Fruit fly (Drosophila melanogaster) whole organism, embryonic: ENCODE data around the gene CG43672.

Experiments
- CG10274 ChIP-seq: fragments of 200-800 bp; sonication (Bioruptor generic); optimal IDR thresholded peaks from 3 replicates; lab custom pipeline; 2017; ENCODE audit warnings: missing biosample characterization, mild to moderate bottlenecking, missing genetic modification characterization
- CG11560 ChIP-seq: fragments of 200-800 bp; sonication (Bioruptor generic); IDR thresholded peaks from 3 replicates; pipeline ENCODE4 v1.3.6; 2022; ENCODE audit warnings: missing biosample characterization, missing genetic modification characterization
- CG12104 ChIP-seq: fragments of 200-800 bp; sonication (Bioruptor generic); optimal IDR thresholded peaks from 3 replicates; lab custom pipeline; 2016; ENCODE audit warnings: missing biosample characterization, missing genetic modification characterization
- CG12659 ChIP-seq: fragments of 200-800 bp; sonication (Bioruptor generic); optimal IDR thresholded peaks from 3 replicates; lab custom pipeline; 2017; ENCODE audit warnings: mild to moderate bottlenecking, missing biosample characterization, missing genetic modification reagents, missing genetic modification characterization
- CG13424 ChIP-seq: fragments of 200-800 bp; sonication (Bioruptor generic); optimal IDR thresholded peaks from 2 replicates; lab custom pipeline; 2019; ENCODE audit warnings: missing biosample characterization, mild to moderate bottlenecking, missing genetic modification characterization, moderate library complexity
- CG13624 ChIP-seq: fragments of 200-800 bp; sonication (Bioruptor generic); optimal IDR thresholded peaks from 2 replicates; lab custom pipeline; 2016; ENCODE audit warnings: missing biosample characterization, missing genetic modification characterization
- CG1603 ChIP-seq: fragments of 200-800 bp; sonication (Bioruptor generic); optimal IDR thresholded peaks from 2 replicates; lab custom pipeline; 2019; ENCODE audit warnings: missing biosample characterization, mild to moderate bottlenecking, missing genetic modification characterization, moderate library complexity
- CG1647 ChIP-seq: fragments of 200-800 bp; sonication (Bioruptor generic); optimal IDR thresholded peaks from 3 replicates; lab custom pipeline; 2016; ENCODE audit warnings: missing biosample characterization, missing genetic modification characterization
- CG17359 ChIP-seq: fragments of 200-800 bp; sonication (Bioruptor generic); optimal IDR thresholded peaks from 3 replicates; lab custom pipeline; 2018; ENCODE audit warnings: missing biosample characterization, mild to moderate bottlenecking, missing genetic modification characterization, moderate library complexity
- CG2120 ChIP-seq: fragments of 200-800 bp; sonication (Bioruptor generic); optimal IDR thresholded peaks from 3 replicates; lab custom pipeline; 2016; ENCODE audit warnings: missing biosample characterization, missing genetic modification characterization
- CG30403 ChIP-seq: fragments of 200-800 bp; sonication (Bioruptor generic); optimal IDR thresholded peaks from 3 replicates; lab custom pipeline; 2016; ENCODE audit warnings: missing biosample characterization, missing genetic modification characterization
- CG31365 ChIP-seq: fragments of 200-800 bp; sonication (Bioruptor generic); optimal IDR thresholded peaks from 2 replicates; lab custom pipeline; 2018; ENCODE audit warnings: missing biosample characterization, mild to moderate bottlenecking, missing genetic modification characterization
- CG31441 ChIP-seq: fragments of 200-800 bp; sonication (Bioruptor generic); IDR thresholded peaks from 2 replicates; pipeline ENCODE4 v1.3.6; 2022; ENCODE audit warnings: missing biosample characterization, missing genetic modification characterization
- CG33557 ChIP-seq: fragments of 200-800 bp; sonication (Bioruptor generic); optimal IDR thresholded peaks from 2 replicates; lab custom pipeline; 2019; ENCODE audit warnings: missing biosample characterization, mild to moderate bottlenecking, missing genetic modification characterization, moderate library complexity
- CG4328 ChIP-seq: fragments of 200-800 bp; sonication (Bioruptor generic); optimal IDR thresholded peaks from 3 replicates; lab custom pipeline; 2017; ENCODE audit warnings: missing biosample characterization, missing genetic modification reagents, missing genetic modification characterization
- CG4820 ChIP-seq: fragments of 200-800 bp; sonication (Bioruptor generic); optimal IDR thresholded peaks from 3 replicates; lab custom pipeline; 2016; ENCODE audit warnings: missing biosample characterization, missing genetic modification characterization
- CG6791 ChIP-seq: fragments of 200-800 bp; sonication (Bioruptor generic); IDR thresholded peaks from 3 replicates; pipeline ENCODE4 v1.3.6; 2022; ENCODE audit warnings: missing biosample characterization, missing genetic modification characterization; ENCODE audit not compliant: partially characterized antibody
- CG7839 ChIP-seq: fragments of 200-800 bp; sonication (Bioruptor generic); optimal IDR thresholded peaks from 3 replicates; lab custom pipeline; 2018; ENCODE audit warnings: missing biosample characterization, mild to moderate bottlenecking, missing genetic modification characterization, moderate library complexity
- CG8290 ChIP-seq, 3 experiments: fragments of 200-800 bp; sonication (Bioruptor generic); optimal IDR thresholded peaks; 2 replicates each; lab custom pipeline; 2016 to 2019; ENCODE audit warnings: missing biosample characterization in 3 of 3, missing genetic modification characterization in 3 of 3, mild to moderate bottlenecking in 2 of 3, moderate library complexity in 1 of 3
- CG8359 ChIP-seq: fragments of 200-800 bp; sonication (Bioruptor generic); optimal IDR thresholded peaks from 2 replicates; lab custom pipeline; 2017; ENCODE audit warnings: missing biosample characterization, mild to moderate bottlenecking, missing genetic modification characterization, borderline replicate concordance
- CG8944 ChIP-seq: fragments of 200-800 bp; sonication (Bioruptor generic); optimal IDR thresholded peaks from 3 replicates; lab custom pipeline; 2016; ENCODE audit warnings: missing biosample characterization, missing genetic modification characterization
- CG9215 ChIP-seq: fragments of 200-800 bp; sonication (Bioruptor generic); IDR thresholded peaks from 2 replicates; pipeline ENCODE4 v1.3.6; 2022; ENCODE audit warnings: missing biosample characterization, missing genetic modification characterization
- CkIIα-i1 ChIP-seq: fragments of 200-800 bp; sonication (Bioruptor generic); IDR thresholded peaks from 2 replicates; pipeline ENCODE4 v1.3.6; 2022; ENCODE audit warnings: missing biosample characterization, missing genetic modification characterization
- Dbx ChIP-seq: fragments of 200-800 bp; sonication (Bioruptor generic); IDR thresholded peaks from 3 replicates; pipeline ENCODE4 v1.3.6; 2022; ENCODE audit warnings: missing biosample characterization, missing genetic modification characterization
- Dip2 ChIP-seq: fragments of 200-800 bp; sonication (Bioruptor generic); IDR thresholded peaks from 2 replicates; pipeline ENCODE4 v1.3.6; 2022; ENCODE audit warnings: missing biosample characterization, missing genetic modification characterization
- Elba2 ChIP-seq: fragments of 200-800 bp; sonication (Bioruptor generic); optimal IDR thresholded peaks from 3 replicates; lab custom pipeline; 2016; ENCODE audit warnings: missing biosample characterization, missing genetic modification characterization
- H2.0 ChIP-seq: fragments of 200-800 bp; sonication (Bioruptor generic); IDR thresholded peaks from 2 replicates; pipeline ENCODE4 v1.3.6; 2022; ENCODE audit warnings: missing biosample characterization, missing genetic modification characterization
- NC2β ChIP-seq: fragments of 200-800 bp; sonication (Bioruptor generic); optimal IDR thresholded peaks from 2 replicates; lab custom pipeline; 2016; ENCODE audit warnings: missing biosample characterization, missing genetic modification characterization
- Nf-YB ChIP-seq: fragments of 200-800 bp; sonication (Bioruptor generic); optimal IDR thresholded peaks from 3 replicates; lab custom pipeline; 2019; ENCODE audit warnings: missing biosample characterization, mild to moderate bottlenecking, missing genetic modification characterization, moderate library complexity
- Oaz ChIP-seq: fragments of 200-800 bp; sonication (Bioruptor generic); IDR thresholded peaks from 2 replicates; pipeline ENCODE4 v1.3.6; 2022; ENCODE audit warnings: missing biosample characterization, missing genetic modification characterization
- Oli ChIP-seq: fragments of 200-800 bp; sonication (Bioruptor generic); optimal IDR thresholded peaks from 2 replicates; lab custom pipeline; 2018; ENCODE audit warnings: missing biosample characterization, mild to moderate bottlenecking, missing genetic modification characterization, moderate library complexity
- PHDP ChIP-seq: fragments of 200-800 bp; sonication (Bioruptor generic); optimal IDR thresholded peaks from 3 replicates; lab custom pipeline; 2018; ENCODE audit warnings: missing biosample characterization, mild to moderate bottlenecking, missing genetic modification characterization, moderate library complexity
- ase ChIP-seq: fragments of 200-800 bp; sonication (Bioruptor generic); IDR thresholded peaks from 3 replicates; pipeline ENCODE4 v1.3.6; 2022; ENCODE audit warnings: missing biosample characterization, missing genetic modification characterization
- bab2 ChIP-seq: fragments of 200-800 bp; sonication (Bioruptor generic); optimal IDR thresholded peaks from 2 replicates; lab custom pipeline; 2016; ENCODE audit warnings: missing biosample characterization, missing genetic modification characterization
- cato ChIP-seq: fragments of 200-800 bp; sonication (Bioruptor generic); optimal IDR thresholded peaks from 2 replicates; lab custom pipeline; 2016; ENCODE audit warnings: missing biosample characterization, missing genetic modification characterization, borderline replicate concordance
- crc ChIP-seq: fragments of 200-800 bp; sonication (Bioruptor generic); optimal IDR thresholded peaks from 2 replicates; lab custom pipeline; 2016; ENCODE audit warnings: missing biosample characterization, missing genetic modification characterization
- croc ChIP-seq: fragments of 200-800 bp; sonication (Bioruptor generic); conservative IDR thresholded peaks from 3 replicates; pipeline ENCODE4 v1.3.6; 2022; ENCODE audit warnings: missing biosample characterization, missing genetic modification characterization
- crol ChIP-seq: fragments of 200-800 bp; sonication (Bioruptor generic); IDR thresholded peaks from 2 replicates; pipeline ENCODE4 v1.3.6; 2022; ENCODE audit warnings: missing biosample characterization, missing genetic modification characterization
- crp ChIP-seq, 2 experiments: fragments of 200-800 bp; sonication (Bioruptor generic); optimal IDR thresholded peaks; 2 replicates in 1 of 2; 3 replicates in 1 of 2; lab custom pipeline; 2017; ENCODE audit warnings: missing biosample characterization in 2 of 2, missing genetic modification characterization in 2 of 2, mild to moderate bottlenecking in 1 of 2, moderate library complexity in 1 of 2
- da ChIP-seq: fragments of 200-800 bp; sonication (Bioruptor generic); optimal IDR thresholded peaks from 2 replicates; lab custom pipeline; 2016; ENCODE audit warnings: missing biosample characterization, missing genetic modification characterization
- dmrt11E ChIP-seq: fragments of 200-800 bp; sonication (Bioruptor generic); optimal IDR thresholded peaks from 3 replicates; lab custom pipeline; 2018; ENCODE audit warnings: missing biosample characterization, mild to moderate bottlenecking, missing genetic modification characterization, moderate library complexity
- gem ChIP-seq: fragments of 200-800 bp; sonication (Bioruptor generic); optimal IDR thresholded peaks from 2 replicates; lab custom pipeline; 2019; ENCODE audit warnings: missing biosample characterization, mild to moderate bottlenecking, missing genetic modification characterization, moderate library complexity
- insv ChIP-seq, 2 experiments: fragments of 200-800 bp; sonication (Bioruptor generic); optimal IDR thresholded peaks; 3 replicates each; lab custom pipeline; 2016 to 2018; ENCODE audit warnings: missing biosample characterization in 2 of 2, missing genetic modification characterization in 2 of 2
- jumu ChIP-seq: fragments of 200-800 bp; sonication (Bioruptor generic); optimal IDR thresholded peaks from 3 replicates; lab custom pipeline; 2016; ENCODE audit warnings: missing biosample characterization, missing genetic modification characterization
- klu ChIP-seq: fragments of 200-800 bp; sonication (Bioruptor generic); IDR thresholded peaks from 2 replicates; pipeline ENCODE4 v1.3.6; 2022; ENCODE audit warnings: missing biosample characterization, missing genetic modification characterization
- nom ChIP-seq: fragments of 200-800 bp; sonication (Bioruptor generic); optimal IDR thresholded peaks from 2 replicates; lab custom pipeline; 2017; ENCODE audit warnings: missing biosample characterization, missing genetic modification characterization, mild to moderate bottlenecking, moderate library complexity, missing genetic modification reagents
- ranshi ChIP-seq: fragments of 200-800 bp; sonication (Bioruptor generic); IDR thresholded peaks from 2 replicates; pipeline ENCODE4 v1.3.6; 2022; ENCODE audit warnings: missing biosample characterization, missing genetic modification characterization
- salm ChIP-seq: fragments of 200-800 bp; sonication (Bioruptor generic); optimal IDR thresholded peaks from 2 replicates; lab custom pipeline; 2018; ENCODE audit warnings: missing biosample characterization, mild to moderate bottlenecking, missing genetic modification characterization
- sr ChIP-seq: fragments of 200-800 bp; sonication (Bioruptor generic); IDR thresholded peaks from 3 replicates; pipeline ENCODE4 v1.3.6; 2022; ENCODE audit warnings: missing biosample characterization, missing genetic modification characterization
- tap ChIP-seq: fragments of 200-800 bp; optimal IDR thresholded peaks from 3 replicates; lab custom pipeline; 2019; ENCODE audit warnings: missing biosample characterization, mild to moderate bottlenecking, missing genetic modification characterization, moderate library complexity

Gene CG43672

DNA sequence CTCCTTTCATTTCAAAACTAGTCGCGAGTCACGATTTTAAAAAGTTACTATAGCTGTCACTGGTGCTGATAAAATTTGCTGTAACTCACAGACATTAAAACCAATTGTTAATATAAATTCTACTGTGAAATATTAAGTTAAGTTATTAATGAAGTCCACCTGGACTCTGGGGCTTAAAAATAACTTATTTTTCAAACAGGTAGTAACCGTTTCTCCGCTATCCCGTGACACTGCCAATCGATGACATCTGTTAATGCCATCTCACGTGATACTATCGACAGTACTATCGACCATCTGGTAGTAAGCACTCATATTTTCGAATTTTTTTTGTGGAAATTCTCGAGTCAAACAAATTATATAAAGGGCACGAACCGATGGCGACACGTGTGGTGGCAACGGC, 38.8 kb upstream of the CG43672 start, which contains the start of the genes CG12379 and MagR (continued):
- TF ChIP-seq CG13424 (peak; percentile 71), Elba2 (GFP tag; lab: Kevin White, UChicago) (peak; percentile 8), CG8359 (GFP tag; lab: Kevin White, UChicago) (no peak), gem (tag; lab: Kevin White, UChicago) (no peak), bab2 (GFP tag; lab: Kevin White, UChicago) (peak; percentile 59), jumu (GFP tag; lab: Kevin White, UChicago) (peak; percentile 52), ase (GFP tag; lab: Robert Waterston, UW) (no peak), CG1603 (tag; lab: Kevin White, UChicago) (peak; percentile 57), CG4328 (GFP tag; lab: Kevin White, UChicago) (no peak), CG7839 (tag; lab: Kevin White, UChicago) (no peak), insv (GFP tag; optimal IDR thresholded peaks at IDR 0.05; lab: Kevin White, UChicago) (peak in 1 of 2 experiments; percentile 48), crp (GFP tag; optimal IDR thresholded peaks at IDR 0.05; lab: Kevin White, UChicago) (peak; percentile 25 to 82), CG8290 (GFP tag; optimal IDR thresholded peaks at IDR 0.05; lab: Kevin White, UChicago) (peak; percentile 29), CG8290 (tag; optimal IDR thresholded peaks at IDR 0.05; lab: Kevin White, UChicago) (no peak), klu (GFP tag; lab: Robert Waterston, UW) (peak; percentile 48; the same call in 1 of the 2 replicates), PHDP (tag; lab: Kevin White, UChicago) (peak; percentile 30), CG31365 (tag; lab: Kevin White, UChicago) (no peak), Dip2 (GFP tag; lab: Robert Waterston, UW) (no peak), CG2120 (GFP tag; lab: Kevin White, UChicago) (peak; percentile 79), nom (GFP tag; lab: Kevin White, UChicago) (peak; percentile 28), CG8944 (GFP tag; lab: Kevin White, UChicago) (no peak), H2.0 (no peak), CG13624 (GFP tag; lab: Kevin White, UChicago) (peak; percentile 21), CG31441 (peak; percentile 96), CG4820 (no peak), tap (tag; lab: Kevin White, UChicago) (no peak), CG9215 (GFP tag; lab: Robert Waterston, UW) (peak; percentile 63), Oaz (GFP tag; lab: Robert Waterston, UW) (peak; percentile 48; the same call in 1 of the 2 replicates), CG12104 (peak; percentile 46), CG12659 (GFP tag; lab: Kevin White, UChicago) (peak; percentile 71), CkIIα-i1 (GFP tag; lab: Robert Waterston, UW) (no peak), CG17359 (peak; percentile 27), CG11560 (tag; lab: Robert Waterston, UW) (peak; percentile 59; the same call in 1 of the 3 replicates), NC2β (GFP tag; lab: Kevin White, UChicago) (peak; percentile 41), CG1647 (GFP tag; lab: Kevin White, UChicago) (peak; percentile 45), sr (GFP tag; lab: Robert Waterston, UW) (no peak), CG6791 (peak; percentile 67; the same call in 2 of the 3 replicates), CG10274 (peak; percentile 4), dmrt11E (tag; lab: Kevin White, UChicago) (peak; percentile 47), crol (GFP tag; lab: Robert Waterston, UW) (no peak), CG30403 (GFP tag; lab: Kevin White, UChicago) (peak; percentile 74), da (GFP tag; lab: Kevin White, UChicago) (no peak), ranshi (0 out of 2 replicates have a peak, but pooled peaks have one; percentile 31), cato (GFP tag; lab: Kevin White, UChicago) (no peak), crc (GFP tag; lab: Kevin White, UChicago) (peak; percentile 35), Nf-YB (GFP tag; lab: Kevin White, UChicago) (no peak), Oli (no peak), Dbx (peak; percentile 61), croc (GFP tag; lab: Robert Waterston, UW) (no peak; the same call in 2 of the 3 replicates), CG33557 (peak; percentile 64), salm (tag; lab: Kevin White, UChicago) (no peak)
